Worm (Caenorhabditis elegans) whole organism, L2 larva: ENCODE results near the gene moa-1.

Experiments
- Y55F3AM.14 ChIP-seq: fragments of 200-800 bp; sonication (Bioruptor generic); optimal IDR thresholded peaks from 2 replicates; lab custom pipeline; 2018; ENCODE audit warnings: mild to moderate bottlenecking, missing genetic modification characterization, missing compliant biosample characterization
- ZK546.5 ChIP-seq: sonication (generic microtip); optimal IDR thresholded peaks from 2 replicates; lab custom pipeline; 2017; ENCODE audit warnings: missing biosample characterization, missing genetic modification characterization
- blmp-1 ChIP-seq: sonication (generic microtip); optimal IDR thresholded peaks from 2 replicates; lab custom pipeline; 2017; ENCODE audit warnings: missing genetic modification characterization, mild to moderate bottlenecking, missing compliant biosample characterization, antibody characterized with exemption, moderate library complexity; ENCODE audit not compliant: insufficient read depth
- crh-2 ChIP-seq: sonication (generic microtip); optimal IDR thresholded peaks from 2 replicates; lab custom pipeline; 2017; ENCODE audit warnings: missing biosample characterization, missing genetic modification characterization
- elt-3 ChIP-seq: sonication (generic microtip); optimal IDR thresholded peaks from 2 replicates; lab custom pipeline; 2017; ENCODE audit warnings: missing biosample characterization, missing genetic modification characterization
- fos-1 ChIP-seq: fragments of 150-350 bp; optimal IDR thresholded peaks from 2 replicates; lab custom pipeline; 2014; ENCODE audit warnings: missing biosample characterization, missing genetic modification characterization
- lin-13 ChIP-seq: fragments of 150-350 bp; optimal IDR thresholded peaks from 2 replicates; lab custom pipeline; 2014; ENCODE audit warnings: missing biosample characterization, missing genetic modification reagents, missing genetic modification characterization
- mab-5 ChIP-seq: fragments of 150-350 bp; optimal IDR thresholded peaks from 2 replicates; lab custom pipeline; 2014; ENCODE audit warnings: missing biosample characterization, missing genetic modification characterization
- nhr-237 ChIP-seq: fragments of 150-350 bp; optimal IDR thresholded peaks from 2 replicates; lab custom pipeline; 2014; ENCODE audit warnings: missing biosample characterization, missing genetic modification characterization
- nhr-77 ChIP-seq: fragments of 150-350 bp; optimal IDR thresholded peaks from 2 replicates; lab custom pipeline; 2014; ENCODE audit warnings: missing biosample characterization, missing genetic modification characterization
- skn-1 ChIP-seq: sonication (generic microtip); optimal IDR thresholded peaks from 2 replicates; lab custom pipeline; 2017; ENCODE audit warnings: missing biosample characterization, missing genetic modification characterization
- unc-55 ChIP-seq: fragments of 150-350 bp; sonication (generic microtip); optimal IDR thresholded peaks from 3 replicates; lab custom pipeline; 2014; ENCODE audit warnings: missing biosample characterization, missing genetic modification reagents, missing genetic modification characterization
- ztf-11 ChIP-seq: sonication (generic microtip); optimal IDR thresholded peaks from 2 replicates; lab custom pipeline; 2017; ENCODE audit warnings: missing biosample characterization, missing genetic modification characterization
- ztf-4 ChIP-seq: fragments of 150-350 bp; optimal IDR thresholded peaks from 2 replicates; lab custom pipeline; 2014; ENCODE audit warnings: missing biosample characterization, missing genetic modification characterization

ce11 chrIII:1918311-1918932 lies 51.3 kb downstream of the moa-1 start:
- TF ChIP-seq unc-55 (no peak), nhr-237 (tag; lab: Kevin White, UChicago) (no peak), nhr-77 (no peak), lin-13 (no peak), ZK546.5 (tag; lab: Kevin White, UChicago) (no peak), ztf-11 (tag; lab: Kevin White, UChicago) (no peak), blmp-1 (tag; lab: Kevin White, UChicago) (no peak), skn-1 (tag; lab: Kevin White, UChicago) (no peak), elt-3 (tag; lab: Kevin White, UChicago) (no peak), ztf-4 (tag; lab: Kevin White, UChicago) (no peak), fos-1 (no peak), Y55F3AM.14 (GFP tag; lab: Kevin White, UChicago) (no peak), crh-2 (tag; lab: Kevin White, UChicago) (no peak), mab-5 (tag; lab: Kevin White, UChicago) (no peak)
